Worm (Caenorhabditis elegans) whole organism, L4/young adult: ENCODE measurements around the gene fbxb-17.

ENCODE experiments used
- W03F9.2 ChIP-seq: fragments of 150-350 bp; optimal IDR thresholded peaks from 2 replicates; lab custom pipeline; 2014; ENCODE audit warnings: missing biosample characterization, missing genetic modification characterization
- dao-5 ChIP-seq: sonication (generic microtip); optimal IDR thresholded peaks from 2 replicates; lab custom pipeline; 2016; ENCODE audit warnings: missing genotype, missing genetic modification characterization, moderate library complexity, missing compliant biosample characterization
- him-1 ChIP-seq: sonication (generic microtip); optimal IDR thresholded peaks from 2 replicates; lab custom pipeline; 2016; ENCODE audit warnings: missing genotype, missing genetic modification reagents, missing genetic modification characterization, missing compliant biosample characterization

DNA sequence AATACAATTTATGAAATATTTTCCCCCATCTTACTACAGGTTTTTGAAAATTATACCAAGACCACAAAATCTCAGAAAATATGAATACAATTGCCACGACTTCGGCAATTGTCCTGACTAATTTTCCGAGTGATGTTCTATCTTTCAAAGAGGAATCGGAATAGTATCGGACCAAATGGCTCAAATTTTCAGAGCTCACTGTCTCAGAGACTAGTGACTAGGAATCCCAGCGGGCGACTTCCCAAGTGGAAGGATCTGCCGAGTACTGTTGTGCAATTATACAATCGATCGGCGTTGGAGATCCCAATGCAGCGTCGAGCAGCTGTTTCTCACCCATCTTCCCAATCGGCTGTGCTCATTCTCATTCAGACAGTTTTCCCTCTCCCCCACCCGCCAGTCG, 49.5 kb downstream of the fbxb-17 start, which contains the start of gene F45C12.17:
- no peak for TF ChIP-seq W03F9.2 (tag; lab: Kevin White, UChicago)
- TF ChIP-seq him-1, result no peak
- no peak for TF ChIP-seq dao-5 (tag; lab: Kevin White, UChicago)
